Fruit fly (Drosophila melanogaster): Measurements from ENCODE around the gene CG14989.

CG14989 gene

dm6 chr3L:4070221-4070995, 17.0 kb upstream of the CG14989 start (continued):
- TF ChIP-seq CG1792 (GFP tag; optimal IDR thresholded peaks at IDR 0.05): peak; percentile 86
- peak; percentile 92 for TF ChIP-seq esg (GFP tag; conservative IDR thresholded peaks at IDR 0.05)
- peak; percentile 87 for TF ChIP-seq peb (GFP tag; IDR thresholded peaks at IDR 0.05)
- peak; percentile 88; the same call in 2 of the 3 replicates for TF ChIP-seq jigr1 (GFP tag; IDR thresholded peaks at IDR 0.05)
- no peak for TF ChIP-seq inv (GFP tag; IDR thresholded peaks at IDR 0.05; ENCODE audit: partially characterized antibody)
- peak; percentile 25 for TF ChIP-seq mirr (GFP tag; optimal IDR thresholded peaks at IDR 0.05)
- TF ChIP-seq sens-2 (GFP tag; IDR thresholded peaks at IDR 0.05): peak; percentile 88
- no peak for TF ChIP-seq fru (optimal IDR thresholded peaks at IDR 0.05)
- no peak for TF ChIP-seq h (optimal IDR thresholded peaks at IDR 0.05)
- TF ChIP-seq nau (GFP tag; optimal IDR thresholded peaks at IDR 0.05): no peak
- peak; percentile 95 for TF ChIP-seq CG14014 (GFP tag; IDR thresholded peaks at IDR 0.05)
- peak; percentile 22 for TF ChIP-seq wek (GFP tag; optimal IDR thresholded peaks at IDR 0.05)
- peak; percentile 81 for TF ChIP-seq Mad (GFP tag; optimal IDR thresholded peaks at IDR 0.05)
- TF ChIP-seq Side (GFP tag; optimal IDR thresholded peaks at IDR 0.05): peak; percentile 69
- TF ChIP-seq CG2116 (GFP tag; optimal IDR thresholded peaks at IDR 0.05): peak; percentile 13
- no peak for TF ChIP-seq chinmo (GFP tag; IDR thresholded peaks at IDR 0.05; ENCODE audit: partially characterized antibody)
- peak; percentile 81 for TF ChIP-seq CG6175 (GFP tag; IDR thresholded peaks at IDR 0.05)
- TF ChIP-seq CG12104 (GFP tag; optimal IDR thresholded peaks at IDR 0.05): peak; percentile 46
- TF ChIP-seq luna (GFP tag; optimal IDR thresholded peaks at IDR 0.05): no peak
- TF ChIP-seq Fer2 (tag; optimal IDR thresholded peaks at IDR 0.05): peak; percentile 64
- no peak for TF ChIP-seq MESR4 (GFP tag; optimal IDR thresholded peaks at IDR 0.05)
- TF ChIP-seq HLHmδ (GFP tag; optimal IDR thresholded peaks at IDR 0.05): no peak
- peak; percentile 77 for TF ChIP-seq NC2β (GFP tag; optimal IDR thresholded peaks at IDR 0.05)
- peak; percentile 67 for TF ChIP-seq Max (GFP tag; optimal IDR thresholded peaks at IDR 0.05)
- peak; percentile 94 for TF ChIP-seq Sox102F (GFP tag; optimal IDR thresholded peaks at IDR 0.05)
- TF ChIP-seq CG9609 (GFP tag; optimal IDR thresholded peaks at IDR 0.05): peak; percentile 90
- TF ChIP-seq CG31388 (GFP tag; optimal IDR thresholded peaks at IDR 0.05): peak; percentile 53
- no peak for TF ChIP-seq CG2712 (tag; optimal IDR thresholded peaks at IDR 0.05)
- TF ChIP-seq C15 (GFP tag; IDR thresholded peaks at IDR 0.05): peak; percentile 86
- peak; percentile 93 for TF ChIP-seq CG9932 (GFP tag; IDR thresholded peaks at IDR 0.05)
- no peak for TF ChIP-seq insv (GFP tag; optimal IDR thresholded peaks at IDR 0.05)
- peak; percentile 81 for TF ChIP-seq CG9876 (GFP tag; optimal IDR thresholded peaks at IDR 0.05)
- peak; percentile 86 for TF ChIP-seq dimm (GFP tag; IDR thresholded peaks at IDR 0.05)
- peak; percentile 66 for TF ChIP-seq Camta (GFP tag; optimal IDR thresholded peaks at IDR 0.05)
- no peak for TF ChIP-seq hbn (GFP tag; IDR thresholded peaks at IDR 0.05; ENCODE audit: partially characterized antibody)
- no peak for TF ChIP-seq tll (GFP tag; optimal IDR thresholded peaks at IDR 0.05)
- TF ChIP-seq Chrac-16 (GFP tag; optimal IDR thresholded peaks at IDR 0.05): peak; percentile 83
- peak; percentile 86 for TF ChIP-seq CG8944 (GFP tag; optimal IDR thresholded peaks at IDR 0.05)
- TF ChIP-seq stc (GFP tag; IDR thresholded peaks at IDR 0.05): peak; percentile 91
- TF ChIP-seq sob (GFP tag; IDR thresholded peaks at IDR 0.05): peak; percentile 93
- TF ChIP-seq prd (optimal IDR thresholded peaks at IDR 0.05): no peak
- peak; percentile 92 for TF ChIP-seq prd (GFP tag; IDR thresholded peaks at IDR 0.05)
- TF ChIP-seq row (GFP tag; IDR thresholded peaks at IDR 0.05): peak; percentile 96
- TF ChIP-seq nom (GFP tag; optimal IDR thresholded peaks at IDR 0.05): peak; percentile 84
- TF ChIP-seq CG11696 (GFP tag; IDR thresholded peaks at IDR 0.05): peak; percentile 71
- TF ChIP-seq emc (GFP tag; optimal IDR thresholded peaks at IDR 0.05): peak; percentile 84
- peak; percentile 89 for TF ChIP-seq CG14667 (GFP tag; IDR thresholded peaks at IDR 0.05)
- TF ChIP-seq Nf-YC (tag; optimal IDR thresholded peaks at IDR 0.05): no peak
- TF ChIP-seq ac (GFP tag; optimal IDR thresholded peaks at IDR 0.05): peak; percentile 4
- TF ChIP-seq dmrt11E (tag; optimal IDR thresholded peaks at IDR 0.05): peak; percentile 39
- peak; percentile 93 for TF ChIP-seq HLH3B (GFP tag; IDR thresholded peaks at IDR 0.05)

All from whole organism, embryonic.